Fruit fly (Drosophila melanogaster) Kc167 (cell line): ENCODE data around the gene Ccz1.

Source experiments
- Myc ChIP-seq: fragments of >200 bp; optimal IDR thresholded peaks from 2 replicates; lab custom pipeline; 2017; ENCODE audit warnings: missing external identifiers
- Sin3A ChIP-seq: fragments of >200 bp; optimal IDR thresholded peaks from 2 replicates; lab custom pipeline; 2018; ENCODE audit warnings: missing external identifiers
- h ChIP-seq: fragments of >200 bp; optimal IDR thresholded peaks from 3 replicates; lab custom pipeline; 2018; ENCODE audit warnings: missing external identifiers
- insv ChIP-seq: fragments of >200 bp; optimal IDR thresholded peaks from 3 replicates; lab custom pipeline; 2018; ENCODE audit warnings: missing external identifiers
- psq ChIP-seq: fragments of >200 bp; optimal IDR thresholded peaks from 2 replicates; lab custom pipeline; 2017; ENCODE audit warnings: missing external identifiers
- ttk ChIP-seq: sonication (Bioruptor generic); optimal IDR thresholded peaks from 2 replicates; lab custom pipeline; 2017; ENCODE audit warnings: missing external identifiers

DNA sequence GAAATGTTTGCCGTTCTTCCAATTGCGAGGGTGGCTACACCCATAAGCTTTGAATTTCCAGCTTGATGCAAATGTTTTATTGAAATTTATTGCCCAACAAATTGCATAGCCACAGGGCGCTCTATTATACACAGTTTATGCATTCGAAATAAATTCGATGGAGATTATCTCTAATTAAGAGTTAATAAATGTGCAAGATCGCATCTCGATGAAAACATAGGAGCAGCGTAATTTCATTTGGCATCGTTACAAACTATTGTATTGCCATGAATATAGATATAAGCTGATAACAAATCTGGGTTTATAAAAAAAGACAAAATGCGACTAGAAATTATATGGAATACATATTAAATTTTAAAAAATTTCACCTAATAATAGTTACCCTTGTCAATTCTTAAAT lies 48.5 kb downstream of the Ccz1 start:
- TF ChIP-seq Myc (lab: Kevin White, UChicago) (no peak), psq (lab: Kevin White, UChicago) (no peak), insv (lab: Kevin White, UChicago) (no peak), Sin3A (lab: Kevin White, UChicago) (no peak), ttk (lab: Kevin White, UChicago) (no peak), h (lab: Kevin White, UChicago) (no peak)
